Worm (Caenorhabditis elegans) whole organism, young adult: ENCODE data around the gene K05F1.9.

Source experiments
- Y67H2A.10 ChIP-seq: fragments of 200-800 bp; sonication (Bioruptor generic); conservative IDR thresholded peaks from 2 replicates; pipeline ENCODE4 v1.3.6; 2022; ENCODE audit warnings: missing genetic modification reagents, missing genetic modification characterization, missing compliant biosample characterization
- madf-3 ChIP-seq: fragments of 200-800 bp; sonication (Bioruptor generic); IDR thresholded peaks from 2 replicates; pipeline ENCODE4 v1.3.6; 2022; ENCODE audit warnings: missing genetic modification reagents, missing genetic modification characterization, missing compliant biosample characterization
- snpc-4 ChIP-seq, 5 experiments: fragments of 150-350 bp in 1 of 5; sonication (generic microtip) in 4 of 5; optimal IDR thresholded peaks; 2 replicates each; lab custom pipeline; 2014 to 2018; ENCODE audit warnings: missing genetic modification characterization in 5 of 5, missing biosample characterization in 3 of 5, antibody characterized with exemption in 2 of 5, mild to moderate bottlenecking in 2 of 5, missing compliant biosample characterization in 2 of 5, missing genotype in 2 of 5, moderate library complexity in 2 of 5, missing genetic modification reagents in 1 of 5

ce11 chrII:5838453-5838852 lies 37.5 kb upstream of the K05F1.9 start, which contains the start of gene ZK1248.15:
- TF ChIP-seq snpc-4 (GFP tag; optimal IDR thresholded peaks at IDR 0.05; lab: Kevin White, UChicago) (no peak), snpc-4 (tag; optimal IDR thresholded peaks at IDR 0.05; lab: Kevin White, UChicago) (no peak), Y67H2A.10 (GFP tag; lab: Robert Waterston, UW) (no peak), madf-3 (GFP tag; lab: Robert Waterston, UW) (no peak)
